Fruit fly (Drosophila melanogaster) whole organism, wandering third instar larva: ENCODE results near the gene slow.

Experiments used
- HLH106 ChIP-seq: fragments of 200-800 bp; optimal IDR thresholded peaks from 3 replicates; lab custom pipeline; 2019; ENCODE audit warnings: missing biosample characterization, mild to moderate bottlenecking, missing genetic modification characterization, moderate library complexity
- Jra ChIP-seq: sonication (Bioruptor generic); optimal IDR thresholded peaks from 2 replicates; lab custom pipeline; 2016; ENCODE audit warnings: missing biosample characterization, missing genetic modification characterization
- Sp1 ChIP-seq: fragments of 200-800 bp; sonication (Bioruptor generic); optimal IDR thresholded peaks from 3 replicates; lab custom pipeline; 2019; ENCODE audit warnings: missing biosample characterization, mild to moderate bottlenecking, missing genetic modification characterization, moderate library complexity
- h ChIP-seq: fragments of 200-800 bp; sonication (Bioruptor generic); optimal IDR thresholded peaks from 3 replicates; lab custom pipeline; 2016; ENCODE audit warnings: missing biosample characterization, mild to moderate bottlenecking, missing genetic modification characterization
- pan ChIP-seq: fragments of >200 bp; optimal IDR thresholded peaks from 2 replicates; lab custom pipeline; 2017
- tai ChIP-seq: sonication (Bioruptor generic); optimal IDR thresholded peaks from 2 replicates; lab custom pipeline; 2016; ENCODE audit warnings: missing biosample characterization, missing genetic modification characterization

dm6 chr3L:4403180-4403769 is 19.0 kb downstream of the slow start, which contains the start of gene Syx17:
- peak; percentile 33 for TF ChIP-seq Sp1
- TF ChIP-seq h (GFP tag; lab: Kevin White, UChicago) = peak; percentile 43
- TF ChIP-seq HLH106 = peak; percentile 29
- TF ChIP-seq Jra = peak; percentile 7
- no peak for TF ChIP-seq pan (lab: Kevin White, UChicago)
- TF ChIP-seq tai (GFP tag; lab: Kevin White, UChicago) = peak; percentile 57
